Worm (Caenorhabditis elegans) whole organism, L4/young adult: ENCODE measurements around the gene K03B8.4.

Source experiments
- W03F9.2 ChIP-seq: fragments of 150-350 bp; optimal IDR thresholded peaks from 2 replicates; lab custom pipeline; 2014; ENCODE audit warnings: missing biosample characterization, missing genetic modification characterization
- dao-5 ChIP-seq: sonication (generic microtip); optimal IDR thresholded peaks from 2 replicates; lab custom pipeline; 2016; ENCODE audit warnings: missing genotype, missing genetic modification characterization, moderate library complexity, missing compliant biosample characterization
- him-1 ChIP-seq: sonication (generic microtip); optimal IDR thresholded peaks from 2 replicates; lab custom pipeline; 2016; ENCODE audit warnings: missing genotype, missing genetic modification reagents, missing genetic modification characterization, missing compliant biosample characterization

DNA sequence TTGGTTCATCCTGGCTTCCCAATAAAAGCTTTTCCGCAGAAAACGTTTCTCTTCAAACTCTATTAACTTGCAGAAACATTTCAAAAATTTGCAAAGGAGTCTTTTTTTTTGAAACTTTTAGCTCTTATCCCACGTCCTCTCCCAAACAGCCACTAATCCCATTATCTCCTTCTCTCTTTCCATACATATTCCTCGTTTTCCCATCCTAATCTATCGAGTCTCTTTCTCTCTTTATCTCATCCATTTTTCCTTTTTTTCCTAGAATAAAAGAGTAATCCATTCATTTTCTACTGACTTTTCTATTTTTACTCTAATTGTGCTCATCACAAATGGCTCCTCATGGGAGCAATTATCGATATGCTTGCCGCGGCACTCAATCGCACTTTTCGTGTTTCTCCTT is 33.8 kb upstream of the K03B8.4 start:
- no peak for TF ChIP-seq him-1 (tag; lab: Kevin White, UChicago)
- TF ChIP-seq W03F9.2 (tag; lab: Kevin White, UChicago): no peak
- no peak for TF ChIP-seq dao-5 (tag; lab: Kevin White, UChicago)
